Worm (Caenorhabditis elegans) whole organism, L4/young adult: ENCODE data around the gene R09E10.5.

Experiments
- W03F9.2 ChIP-seq: fragments of 150-350 bp; optimal IDR thresholded peaks from 2 replicates; lab custom pipeline; 2014; ENCODE audit warnings: missing biosample characterization, missing genetic modification characterization
- dao-5 ChIP-seq: sonication (generic microtip); optimal IDR thresholded peaks from 2 replicates; lab custom pipeline; 2016; ENCODE audit warnings: missing genotype, missing genetic modification characterization, moderate library complexity, missing compliant biosample characterization
- him-1 ChIP-seq: sonication (generic microtip); optimal IDR thresholded peaks from 2 replicates; lab custom pipeline; 2016; ENCODE audit warnings: missing genotype, missing genetic modification reagents, missing genetic modification characterization, missing compliant biosample characterization

- TF ChIP-seq him-1 (no peak), W03F9.2 (tag; lab: Kevin White, UChicago) (no peak), dao-5 (tag; lab: Kevin White, UChicago) (no peak)
Observed at ce11 chrIV:10346948-10347347, 44.8 kb upstream of the R09E10.5 start.
